Worm (Caenorhabditis elegans) whole organism, late embryonic: ENCODE results near the gene bgnt-1.1.

Source experiments
- ceh-19 ChIP-seq: fragments of 200-800 bp; sonication (Bioruptor generic); optimal IDR thresholded peaks from 2 replicates; lab custom pipeline; 2018; ENCODE audit warnings: mild to moderate bottlenecking, missing genetic modification characterization, missing compliant biosample characterization
- che-1 ChIP-seq: sonication (generic microtip); optimal IDR thresholded peaks from 2 replicates; lab custom pipeline; 2016; ENCODE audit warnings: mild to moderate bottlenecking, missing genetic modification characterization, missing compliant biosample characterization
- ets-4 ChIP-seq: sonication (generic microtip); optimal IDR thresholded peaks from 2 replicates; lab custom pipeline; 2016; ENCODE audit warnings: missing genetic modification characterization, missing compliant biosample characterization
- lim-6 ChIP-seq: sonication (generic microtip); optimal IDR thresholded peaks from 2 replicates; lab custom pipeline; 2016; ENCODE audit warnings: missing genetic modification characterization, missing compliant biosample characterization
- nhr-11 ChIP-seq: fragments of 150-350 bp; optimal IDR thresholded peaks from 2 replicates; lab custom pipeline; 2014; ENCODE audit warnings: missing biosample characterization, missing genetic modification characterization
- ref-2 ChIP-seq: sonication (generic microtip); optimal IDR thresholded peaks from 2 replicates; lab custom pipeline; 2016; ENCODE audit warnings: missing genetic modification characterization, missing compliant biosample characterization
- unc-3 ChIP-seq, 2 experiments: fragments of 200-800 bp in 1 of 2; sonication (Bioruptor generic) in 1 of 2; sonication (generic microtip) in 1 of 2; conservative IDR thresholded peaks in 1 of 2; optimal IDR thresholded peaks in 1 of 2; 2 replicates each; pipeline versions ENCODE4 v1.3.6 to Lab custom; 2016 to 2022; ENCODE audit warnings: missing compliant biosample characterization in 2 of 2, missing genetic modification characterization in 2 of 2, missing genetic modification reagents in 1 of 2
- unc-86 ChIP-seq: sonication (generic microtip); optimal IDR thresholded peaks from 2 replicates; lab custom pipeline; 2016; ENCODE audit warnings: missing genetic modification characterization, missing compliant biosample characterization
- zip-5 ChIP-seq: sonication (generic microtip); optimal IDR thresholded peaks from 2 replicates; lab custom pipeline; 2016; ENCODE audit warnings: missing genetic modification characterization, missing compliant biosample characterization

DNA sequence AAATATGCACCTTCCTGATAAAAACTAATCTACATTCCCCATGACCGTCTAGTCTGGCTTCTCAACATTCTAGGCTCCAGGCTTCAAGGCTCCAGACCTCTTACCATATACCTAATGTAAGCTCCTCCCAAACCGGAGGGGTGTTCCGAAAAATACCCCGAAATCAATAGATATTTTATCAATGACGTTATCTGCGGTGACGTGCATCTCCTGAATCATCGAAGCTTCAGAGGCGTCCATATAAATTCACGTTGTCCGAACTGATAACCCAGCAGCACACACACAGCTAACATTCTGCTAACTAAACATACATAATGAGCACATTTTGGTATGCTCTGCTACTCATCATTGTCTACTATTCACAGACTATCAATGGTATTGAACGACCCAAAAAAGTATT lies 3.1 kb upstream of the bgnt-1.1 start, which contains the start of gene ugt-44:
- TF ChIP-seq nhr-11 (tag; lab: Kevin White, UChicago) (no peak), ceh-19 (no peak), zip-5 (tag; lab: Kevin White, UChicago) (no peak), ref-2 (tag; lab: Kevin White, UChicago) (no peak), che-1 (tag; lab: Kevin White, UChicago) (no peak), unc-3 (GFP tag; conservative IDR thresholded peaks at IDR 0.05; lab: Robert Waterston, UW) (no peak), unc-3 (tag; optimal IDR thresholded peaks at IDR 0.05; lab: Kevin White, UChicago) (no peak), lim-6 (tag; lab: Kevin White, UChicago) (no peak), ets-4 (no peak), unc-86 (tag; lab: Kevin White, UChicago) (no peak)
